Fruit fly (Drosophila melanogaster): ENCODE results near the gene AIMP2.
A peak's percentile ranks its signal among the peaks of the same experiment; 100 is the strongest.

AIMP2 gene

DNA sequence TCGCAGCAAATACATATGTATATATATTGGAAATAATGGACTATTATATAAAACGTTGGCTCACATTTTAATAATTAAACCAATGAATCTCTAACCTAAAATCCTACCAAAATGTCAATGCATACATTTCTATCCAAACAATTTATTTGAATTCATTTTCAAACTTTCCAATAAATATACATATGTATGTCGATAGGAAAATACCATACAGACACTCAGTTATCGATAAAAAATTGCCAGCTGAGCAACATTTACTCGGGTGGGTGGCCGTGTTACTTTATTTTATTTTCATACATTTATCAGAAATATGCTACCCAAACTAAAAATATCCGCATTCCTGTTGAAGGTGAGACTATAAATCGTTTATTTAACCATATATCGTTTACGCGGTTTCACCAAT, 7.1 kb upstream of the AIMP2 start, which contains the start of gene Ufsp2:
Gene Ufsp2, plus strand, starts transcription at position 214 of the 400 bp plus-strand sequence.
- TF ChIP-seq Hr83 (GFP tag; optimal IDR thresholded peaks at IDR 0.05; ENCODE audit: poor library complexity, severe bottlenecking) (no peak), Dif (GFP tag; optimal IDR thresholded peaks at IDR 0.05; ENCODE audit: partially characterized antibody) (no peak), woc (GFP tag; optimal IDR thresholded peaks at IDR 0.05) (no peak), rgr (GFP tag; optimal IDR thresholded peaks at IDR 0.05) (no peak), fru (GFP tag; optimal IDR thresholded peaks at IDR 0.05) (no peak), brk (GFP tag; optimal IDR thresholded peaks at IDR 0.05) (no peak), CG9705 (GFP tag; optimal IDR thresholded peaks at IDR 0.05) (no peak), Dfd (GFP tag; optimal IDR thresholded peaks at IDR 0.05) (no peak), HLH106 (tag; optimal IDR thresholded peaks at IDR 0.05) (no peak), CG32264 (GFP tag; optimal IDR thresholded peaks at IDR 0.05) (no peak), Hr78 (GFP tag; optimal IDR thresholded peaks at IDR 0.05) (no peak), CrebA (GFP tag; optimal IDR thresholded peaks at IDR 0.05; ENCODE audit: borderline replicate concordance) (no peak), foxo (GFP tag; optimal IDR thresholded peaks at IDR 0.05) (no peak), pan (optimal IDR thresholded peaks at IDR 0.05) (no peak), OdsH (GFP tag; optimal IDR thresholded peaks at IDR 0.05) (no peak), Rel (GFP tag; optimal IDR thresholded peaks at IDR 0.05) (no peak), Rel (tag; optimal IDR thresholded peaks at IDR 0.05) (no peak), h (GFP tag; optimal IDR thresholded peaks at IDR 0.05) (no peak)

DNA sequence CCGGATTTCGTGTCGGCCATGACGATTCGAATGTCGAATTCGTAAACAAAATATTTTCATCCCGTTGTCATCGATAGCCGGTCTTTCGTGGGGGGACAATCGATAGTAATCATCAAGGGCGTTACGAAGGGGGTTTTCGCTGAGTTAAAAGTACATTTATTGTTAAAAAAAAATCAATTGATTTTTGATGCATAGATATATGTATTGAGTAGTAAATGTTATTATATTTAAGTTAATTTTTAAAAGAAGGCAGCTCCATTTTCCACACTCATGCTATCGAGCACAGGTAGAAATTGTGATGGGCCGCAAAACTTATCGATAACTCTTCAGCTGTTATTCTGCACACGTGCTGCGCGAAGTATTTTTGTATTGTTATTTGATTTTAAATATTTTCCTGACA, 3.0 kb upstream of the AIMP2 start, which contains the start of the genes mrn and CG12301:
Gene mrn, minus strand, starts transcription at position 51 of the 400 bp plus-strand sequence.
Gene CG12301, plus strand, starts transcription at position 314 of the 400 bp plus-strand sequence.
- no peak for TF ChIP-seq Rel (GFP tag; optimal IDR thresholded peaks at IDR 0.05)
- TF ChIP-seq Rel (tag; optimal IDR thresholded peaks at IDR 0.05) = peak; percentile 85
- TF ChIP-seq fru (GFP tag; optimal IDR thresholded peaks at IDR 0.05) = no peak
- TF ChIP-seq psq (GFP tag; optimal IDR thresholded peaks at IDR 0.05) = peak; percentile 65
- peak; percentile 43 for TF ChIP-seq CG9705 (GFP tag; optimal IDR thresholded peaks at IDR 0.05)
- TF ChIP-seq h (GFP tag; optimal IDR thresholded peaks at IDR 0.05) = peak; percentile 97
- peak; percentile 94 for TF ChIP-seq Hr83 (GFP tag; optimal IDR thresholded peaks at IDR 0.05; ENCODE audit: poor library complexity, severe bottlenecking)
- peak; percentile 81 for TF ChIP-seq ey (GFP tag; optimal IDR thresholded peaks at IDR 0.05)
- no peak for TF ChIP-seq Hnf4 (GFP tag; optimal IDR thresholded peaks at IDR 0.05)
- TF ChIP-seq Myc (optimal IDR thresholded peaks at IDR 0.05) = peak; percentile 80
- peak; percentile 87 for TF ChIP-seq rgr (GFP tag; optimal IDR thresholded peaks at IDR 0.05)
- TF ChIP-seq OdsH (GFP tag; optimal IDR thresholded peaks at IDR 0.05) = peak; percentile 80
- peak; percentile 67 for TF ChIP-seq sv (GFP tag; optimal IDR thresholded peaks at IDR 0.05)
- no peak for TF ChIP-seq Mio (GFP tag; optimal IDR thresholded peaks at IDR 0.05)
- peak; percentile 93 for TF ChIP-seq HLH106 (tag; optimal IDR thresholded peaks at IDR 0.05)
- TF ChIP-seq dmrt93B (GFP tag; optimal IDR thresholded peaks at IDR 0.05) = no peak
- no peak for TF ChIP-seq Dfd (GFP tag; optimal IDR thresholded peaks at IDR 0.05)
- no peak for TF ChIP-seq sage (GFP tag; optimal IDR thresholded peaks at IDR 0.05)

dm6 chr3L:15587445-15588381, 4.3 kb downstream of the AIMP2 start, which contains the start of gene CG7656:
Gene CG7656 (minus strand): TSS chr3L:15588175.
- TF ChIP-seq Abd-B (GFP tag; optimal IDR thresholded peaks at IDR 0.05) = no peak
- no peak for TF ChIP-seq Mio (GFP tag; optimal IDR thresholded peaks at IDR 0.05)
- no peak for TF ChIP-seq usp (GFP tag; optimal IDR thresholded peaks at IDR 0.05)
- TF ChIP-seq Hr78 (GFP tag; optimal IDR thresholded peaks at IDR 0.05) = no peak
- TF ChIP-seq Jra (GFP tag; optimal IDR thresholded peaks at IDR 0.05) = peak; percentile 5
- peak; percentile 58 for TF ChIP-seq ey (GFP tag; optimal IDR thresholded peaks at IDR 0.05)
- no peak for TF ChIP-seq Rel (GFP tag; optimal IDR thresholded peaks at IDR 0.05)
- TF ChIP-seq Rel (tag; optimal IDR thresholded peaks at IDR 0.05) = peak; percentile 58
- TF ChIP-seq sv (GFP tag; optimal IDR thresholded peaks at IDR 0.05) = peak; percentile 67
- TF ChIP-seq CG32264 (GFP tag; optimal IDR thresholded peaks at IDR 0.05) = no peak
- peak; percentile 92 for TF ChIP-seq woc (GFP tag; optimal IDR thresholded peaks at IDR 0.05)
- TF ChIP-seq brk (GFP tag; optimal IDR thresholded peaks at IDR 0.05) = no peak
- TF ChIP-seq dmrt93B (GFP tag; optimal IDR thresholded peaks at IDR 0.05) = no peak
- TF ChIP-seq psq (GFP tag; optimal IDR thresholded peaks at IDR 0.05) = peak; percentile 27
- no peak for TF ChIP-seq sage (GFP tag; optimal IDR thresholded peaks at IDR 0.05)
- TF ChIP-seq OdsH (GFP tag; optimal IDR thresholded peaks at IDR 0.05) = peak; percentile 48
- TF ChIP-seq Sp1 (GFP tag; optimal IDR thresholded peaks at IDR 0.05) = peak; percentile 51
- no peak for TF ChIP-seq dsf (GFP tag; optimal IDR thresholded peaks at IDR 0.05; ENCODE audit: borderline replicate concordance)
- TF ChIP-seq dl (GFP tag; optimal IDR thresholded peaks at IDR 0.05; ENCODE audit: insufficient read depth in 1 of 2, partially characterized antibody in 2 of 2) = no peak
- peak; percentile 76 for TF ChIP-seq fru (GFP tag; optimal IDR thresholded peaks at IDR 0.05)
- peak; percentile 7 for TF ChIP-seq jim (GFP tag; optimal IDR thresholded peaks at IDR 0.05)
- TF ChIP-seq Hnf4 (GFP tag; optimal IDR thresholded peaks at IDR 0.05) = peak; percentile 80
- no peak for TF ChIP-seq Vsx2 (GFP tag; optimal IDR thresholded peaks at IDR 0.05; ENCODE audit: partially characterized antibody)
- TF ChIP-seq CG9705 (GFP tag; optimal IDR thresholded peaks at IDR 0.05) = peak; percentile 18
- peak; percentile 51 for TF ChIP-seq h (GFP tag; optimal IDR thresholded peaks at IDR 0.05)
- no peak for TF ChIP-seq pan (optimal IDR thresholded peaks at IDR 0.05)
- TF ChIP-seq foxo (GFP tag; optimal IDR thresholded peaks at IDR 0.05) = peak in 1 of 2 experiments; percentile 80
- TF ChIP-seq tai (GFP tag; optimal IDR thresholded peaks at IDR 0.05) = no peak
- peak; percentile 71 for TF ChIP-seq rgr (GFP tag; optimal IDR thresholded peaks at IDR 0.05)
- peak; percentile 60 for TF ChIP-seq br (GFP tag; optimal IDR thresholded peaks at IDR 0.05)
- TF ChIP-seq Myc (optimal IDR thresholded peaks at IDR 0.05) = no peak
- TF ChIP-seq CrebA (GFP tag; optimal IDR thresholded peaks at IDR 0.05; ENCODE audit: borderline replicate concordance) = no peak
- TF ChIP-seq Hr83 (GFP tag; optimal IDR thresholded peaks at IDR 0.05; ENCODE audit: poor library complexity, severe bottlenecking) = peak; percentile 94
- TF ChIP-seq GATAd (GFP tag; optimal IDR thresholded peaks at IDR 0.05) = no peak
- TF ChIP-seq HLH106 (tag; optimal IDR thresholded peaks at IDR 0.05) = peak; percentile 33
- no peak for TF ChIP-seq N (GFP tag; optimal IDR thresholded peaks at IDR 0.05)
- TF ChIP-seq Dfd (GFP tag; optimal IDR thresholded peaks at IDR 0.05) = no peak
- no peak for TF ChIP-seq Dif (GFP tag; optimal IDR thresholded peaks at IDR 0.05; ENCODE audit: partially characterized antibody)
